Fruit fly (Drosophila melanogaster): Measurements from ENCODE around the gene wapl.

- TF ChIP-seq toe (GFP tag; optimal IDR thresholded peaks at IDR 0.05) (no peak), CG33017 (tag; optimal IDR thresholded peaks at IDR 0.05) (no peak), cnc (optimal IDR thresholded peaks at IDR 0.05) (no peak), ovo (GFP tag; optimal IDR thresholded peaks at IDR 0.05) (no peak), Hr96 (GFP tag; optimal IDR thresholded peaks at IDR 0.05) (no peak), kay (GFP tag; ENCODE audit: borderline replicate concordance) (no peak), tj (GFP tag; optimal IDR thresholded peaks at IDR 0.05) (no peak), Mnt (GFP tag; optimal IDR thresholded peaks at IDR 0.05) (no peak), Clk (GFP tag; optimal IDR thresholded peaks at IDR 0.05) (no peak), CG7045 (GFP tag; optimal IDR thresholded peaks at IDR 0.05) (no peak), Crg-1 (GFP tag; optimal IDR thresholded peaks at IDR 0.05) (no peak)
Observed at dm6 chrX:2166129-2166528, 7.3 kb upstream of the wapl start.
